Fruit fly (Drosophila melanogaster): ENCODE data around the gene CG17378.

DNA sequence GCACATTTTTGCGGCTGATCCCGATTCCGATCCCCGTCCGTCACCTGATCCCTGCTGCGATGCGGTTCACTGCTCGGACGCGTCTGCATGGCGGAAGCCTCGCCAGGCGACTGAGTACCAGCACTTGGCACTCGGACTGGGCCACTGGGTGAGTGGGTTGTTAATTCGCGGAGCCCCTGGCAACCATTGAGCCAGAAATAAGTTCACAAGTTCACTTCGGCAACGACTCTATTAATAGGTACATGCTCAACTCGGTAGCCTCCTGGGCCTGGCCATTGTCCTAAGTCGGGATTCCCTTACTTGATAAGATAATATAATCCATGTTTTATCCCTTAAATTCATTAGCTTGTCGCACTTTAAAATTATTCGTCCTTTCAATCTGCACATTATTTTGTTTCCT lies 33.8 kb upstream of the CG17378 start, which contains the start of gene TTLL3A:
- no peak for TF ChIP-seq CTCF (optimal IDR thresholded peaks at IDR 0.05)
- no peak for TF ChIP-seq CG8478 (optimal IDR thresholded peaks at IDR 0.05)

Data from S2 (cell line).